Fruit fly (Drosophila melanogaster): ENCODE results near the gene pav.

- TF ChIP-seq CG8478 (optimal IDR thresholded peaks at IDR 0.05), result no peak
- no peak for TF ChIP-seq CTCF (optimal IDR thresholded peaks at IDR 0.05)
Measured at dm6 chr3L:4236097-4236572, 6.4 kb upstream of the pav start, which contains the start of gene ImpL2.
